Fruit fly (Drosophila melanogaster) whole organism, wandering third instar larva: ENCODE measurements around the gene Mfe2.

Experiments used
- Dif ChIP-seq: fragments of 200-275, 200-300 bp; sonication (Bioruptor generic); optimal IDR thresholded peaks from 2 replicates; lab custom pipeline; 2018; ENCODE audit warnings: missing biosample characterization, missing genetic modification characterization; ENCODE audit not compliant: partially characterized antibody
- Myc ChIP-seq: fragments of >200 bp; optimal IDR thresholded peaks from 2 replicates; lab custom pipeline; 2017
- OdsH ChIP-seq: fragments of 200-800 bp; sonication (Bioruptor generic); optimal IDR thresholded peaks from 2 replicates; lab custom pipeline; 2016; ENCODE audit warnings: missing biosample characterization, mild to moderate bottlenecking, missing genetic modification characterization
- dsf ChIP-seq: sonication (Bioruptor generic); optimal IDR thresholded peaks from 2 replicates; lab custom pipeline; 2016; ENCODE audit warnings: missing biosample characterization, missing genetic modification characterization, borderline replicate concordance
- h ChIP-seq: fragments of 200-800 bp; sonication (Bioruptor generic); optimal IDR thresholded peaks from 3 replicates; lab custom pipeline; 2016; ENCODE audit warnings: missing biosample characterization, mild to moderate bottlenecking, missing genetic modification characterization
- lola ChIP-seq: fragments of >200 bp; optimal IDR thresholded peaks from 2 replicates; lab custom pipeline; 2017; ENCODE audit warnings: missing biosample characterization, missing genetic modification characterization
- pan ChIP-seq: fragments of >200 bp; optimal IDR thresholded peaks from 2 replicates; lab custom pipeline; 2017
- psq ChIP-seq: fragments of 200-800 bp; sonication (Bioruptor generic); optimal IDR thresholded peaks from 3 replicates; lab custom pipeline; 2017; ENCODE audit warnings: missing biosample characterization, mild to moderate bottlenecking, missing genetic modification characterization, moderate library complexity
- sage ChIP-seq: fragments of 200-800 bp; sonication (Bioruptor generic); optimal IDR thresholded peaks from 2 replicates; lab custom pipeline; 2016; ENCODE audit warnings: missing biosample characterization, mild to moderate bottlenecking, missing genetic modification characterization
- usp ChIP-seq: fragments of >200 bp; optimal IDR thresholded peaks from 2 replicates; lab custom pipeline; 2017; ENCODE audit warnings: missing biosample characterization, missing genetic modification characterization

DNA sequence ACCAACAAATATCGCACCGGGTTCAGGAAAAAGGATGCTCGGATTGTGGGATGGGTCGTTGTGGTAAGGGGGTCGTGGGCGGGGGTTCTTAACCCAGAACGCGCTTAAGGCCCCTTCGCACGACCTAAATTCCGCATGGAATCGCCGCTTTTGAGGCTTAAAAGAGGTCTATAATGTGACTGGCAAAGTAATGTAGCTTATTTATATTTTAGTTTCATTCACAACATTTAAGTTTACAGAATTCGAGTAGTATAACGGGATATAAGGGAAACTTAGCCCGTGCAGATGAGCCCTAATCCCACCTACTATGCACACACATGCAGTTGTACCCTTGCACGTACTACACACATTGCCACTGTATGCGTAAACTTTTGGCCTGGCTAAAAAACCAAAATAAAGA is 8.0 kb downstream of the Mfe2 start:
- TF ChIP-seq dsf (GFP tag; lab: Kevin White, UChicago) (no peak), psq (peak; percentile 18), OdsH (GFP tag; lab: Kevin White, UChicago) (peak; percentile 83), usp (GFP tag; lab: Kevin White, UChicago) (no peak), lola (GFP tag; lab: Kevin White, UChicago) (no peak), Dif (GFP tag; lab: Kevin White, UChicago) (peak; percentile 28), Myc (lab: Kevin White, UChicago) (no peak), h (GFP tag; lab: Kevin White, UChicago) (peak; percentile 81), pan (lab: Kevin White, UChicago) (no peak), sage (GFP tag; lab: Kevin White, UChicago) (peak; percentile 70)
